Worm (Caenorhabditis elegans) whole organism, late embryonic: ENCODE results near the gene usp-50.
"Not testable (repeated sequence)": the region's sequence is repeated elsewhere in the genome, so short reads cannot be mapped to it uniquely, and the experiment has no call there.

Experiments used
- C38D4.7 ChIP-seq: fragments of 200-800 bp; sonication (Bioruptor generic); optimal IDR thresholded peaks from 2 replicates; lab custom pipeline; 2018; ENCODE audit warnings: mild to moderate bottlenecking, missing genetic modification characterization, moderate library complexity, missing compliant biosample characterization
- K09A11.1 ChIP-seq: sonication (generic microtip); optimal IDR thresholded peaks from 2 replicates; lab custom pipeline; 2017; ENCODE audit warnings: antibody characterized with exemption, mild to moderate bottlenecking, missing genetic modification characterization, missing compliant biosample characterization; ENCODE audit not compliant: insufficient read depth
- T23F11.4 ChIP-seq: fragments of 200-800 bp; sonication (Bioruptor generic); optimal IDR thresholded peaks from 2 replicates; lab custom pipeline; 2018; ENCODE audit warnings: mild to moderate bottlenecking, missing genetic modification characterization, missing compliant biosample characterization
- ahr-1 ChIP-seq: sonication (generic microtip); optimal IDR thresholded peaks from 2 replicates; lab custom pipeline; 2016; ENCODE audit warnings: missing genetic modification characterization, missing compliant biosample characterization
- ceh-19 ChIP-seq: fragments of 200-800 bp; sonication (Bioruptor generic); optimal IDR thresholded peaks from 2 replicates; lab custom pipeline; 2018; ENCODE audit warnings: mild to moderate bottlenecking, missing genetic modification characterization, missing compliant biosample characterization
- ceh-2 ChIP-seq: sonication (generic microtip); optimal IDR thresholded peaks from 2 replicates; lab custom pipeline; 2016; ENCODE audit warnings: missing genotype, missing genetic modification characterization, missing compliant biosample characterization
- ceh-30 ChIP-seq: fragments of 150-350 bp; optimal IDR thresholded peaks from 2 replicates; lab custom pipeline; 2014; ENCODE audit warnings: missing biosample characterization, missing genetic modification characterization
- ceh-45 ChIP-seq: fragments of 200-800 bp; sonication (Bioruptor generic); IDR thresholded peaks from 2 replicates; pipeline ENCODE4 v1.3.6; 2022; ENCODE audit warnings: missing genetic modification reagents, missing genetic modification characterization, missing compliant biosample characterization
- ceh-48 ChIP-seq: sonication (generic microtip); optimal IDR thresholded peaks from 2 replicates; lab custom pipeline; 2016; ENCODE audit warnings: missing genetic modification characterization, inconsistent platforms, missing compliant biosample characterization
- ceh-6 ChIP-seq: fragments of 200-800 bp; sonication (Bioruptor generic); optimal IDR thresholded peaks from 2 replicates; lab custom pipeline; 2018; ENCODE audit warnings: mild to moderate bottlenecking, missing genetic modification characterization, missing compliant biosample characterization
- che-1 ChIP-seq: sonication (generic microtip); optimal IDR thresholded peaks from 2 replicates; lab custom pipeline; 2016; ENCODE audit warnings: mild to moderate bottlenecking, missing genetic modification characterization, missing compliant biosample characterization
- elt-2 ChIP-seq: sonication (generic microtip); optimal IDR thresholded peaks from 2 replicates; lab custom pipeline; 2016; ENCODE audit warnings: missing genetic modification reagents, missing genetic modification characterization, missing compliant biosample characterization
- elt-4 ChIP-seq: sonication (generic microtip); optimal IDR thresholded peaks from 2 replicates; lab custom pipeline; 2016; ENCODE audit warnings: missing genetic modification characterization, missing compliant biosample characterization
- ets-4 ChIP-seq: sonication (generic microtip); optimal IDR thresholded peaks from 2 replicates; lab custom pipeline; 2016; ENCODE audit warnings: missing genetic modification characterization, missing compliant biosample characterization
- fax-1 ChIP-seq: sonication (generic microtip); optimal IDR thresholded peaks from 2 replicates; lab custom pipeline; 2016; ENCODE audit warnings: missing genotype, missing genetic modification characterization, missing compliant biosample characterization
- hlh-15 ChIP-seq: sonication (generic microtip); optimal IDR thresholded peaks from 2 replicates; lab custom pipeline; 2016; ENCODE audit warnings: missing genetic modification characterization, missing compliant biosample characterization
- hlh-30 ChIP-seq: sonication (generic microtip); optimal IDR thresholded peaks from 2 replicates; lab custom pipeline; 2017; ENCODE audit warnings: antibody characterized with exemption, missing genetic modification characterization, missing compliant biosample characterization; ENCODE audit not compliant: insufficient read depth
- mec-3 ChIP-seq: sonication (generic microtip); optimal IDR thresholded peaks from 2 replicates; lab custom pipeline; 2016; ENCODE audit warnings: borderline replicate concordance, missing genetic modification characterization, missing compliant biosample characterization
- nfya-1 ChIP-seq: sonication (generic microtip); optimal IDR thresholded peaks from 2 replicates; lab custom pipeline; 2017; ENCODE audit warnings: missing genetic modification characterization, mild to moderate bottlenecking, missing compliant biosample characterization, antibody characterized with exemption, moderate library complexity
- nhr-11 ChIP-seq: fragments of 150-350 bp; optimal IDR thresholded peaks from 2 replicates; lab custom pipeline; 2014; ENCODE audit warnings: missing biosample characterization, missing genetic modification characterization
- npax-4 ChIP-seq: sonication (generic microtip); optimal IDR thresholded peaks from 2 replicates; lab custom pipeline; 2016; ENCODE audit warnings: missing genetic modification characterization, missing compliant biosample characterization
- odd-2 ChIP-seq: sonication (generic microtip); optimal IDR thresholded peaks from 2 replicates; lab custom pipeline; 2017; ENCODE audit warnings: antibody characterized with exemption, mild to moderate bottlenecking, missing genetic modification characterization, missing compliant biosample characterization
- pax-1 ChIP-seq: fragments of 150-350 bp; optimal IDR thresholded peaks from 2 replicates; lab custom pipeline; 2014; ENCODE audit warnings: missing biosample characterization, missing genetic modification characterization
- pha-2 ChIP-seq: sonication (generic microtip); optimal IDR thresholded peaks from 2 replicates; lab custom pipeline; 2017; ENCODE audit warnings: mild to moderate bottlenecking, missing genetic modification characterization, missing compliant biosample characterization
- sdc-2 ChIP-seq: sonication (generic microtip); optimal IDR thresholded peaks from 2 replicates; lab custom pipeline; 2016; ENCODE audit warnings: missing genotype, missing genetic modification characterization, missing compliant biosample characterization
- sox-4 ChIP-seq: sonication (generic microtip); optimal IDR thresholded peaks from 2 replicates; lab custom pipeline; 2017; ENCODE audit warnings: mild to moderate bottlenecking, missing genetic modification characterization, inconsistent platforms, missing compliant biosample characterization
- syd-9 ChIP-seq: sonication (generic microtip); optimal IDR thresholded peaks from 2 replicates; lab custom pipeline; 2016; ENCODE audit warnings: mild to moderate bottlenecking, missing genetic modification characterization, moderate library complexity, missing compliant biosample characterization
- tbx-7 ChIP-seq: sonication (generic microtip); optimal IDR thresholded peaks from 2 replicates; lab custom pipeline; 2016; ENCODE audit warnings: missing genotype, missing genetic modification characterization, missing compliant biosample characterization
- ttx-3 ChIP-seq: sonication (generic microtip); optimal IDR thresholded peaks from 2 replicates; lab custom pipeline; 2016; ENCODE audit warnings: missing genetic modification reagents, missing genetic modification characterization, missing compliant biosample characterization
- unc-3 ChIP-seq, 2 experiments: fragments of 200-800 bp in 1 of 2; sonication (Bioruptor generic) in 1 of 2; sonication (generic microtip) in 1 of 2; conservative IDR thresholded peaks in 1 of 2; optimal IDR thresholded peaks in 1 of 2; 2 replicates each; pipeline versions ENCODE4 v1.3.6 to Lab custom; 2016 to 2022; ENCODE audit warnings: missing compliant biosample characterization in 2 of 2, missing genetic modification characterization in 2 of 2, missing genetic modification reagents in 1 of 2
- unc-42 ChIP-seq: sonication (generic microtip); optimal IDR thresholded peaks from 2 replicates; lab custom pipeline; 2016; ENCODE audit warnings: missing genotype, missing genetic modification characterization, missing compliant biosample characterization
- unc-55 ChIP-seq: sonication (generic microtip); optimal IDR thresholded peaks from 2 replicates; lab custom pipeline; 2017; ENCODE audit warnings: missing biosample characterization, missing genetic modification reagents, missing genetic modification characterization
- unc-86 ChIP-seq: sonication (generic microtip); optimal IDR thresholded peaks from 2 replicates; lab custom pipeline; 2016; ENCODE audit warnings: missing genetic modification characterization, missing compliant biosample characterization
- zip-5 ChIP-seq: sonication (generic microtip); optimal IDR thresholded peaks from 2 replicates; lab custom pipeline; 2016; ENCODE audit warnings: missing genetic modification characterization, missing compliant biosample characterization

The usp-50 gene

ce11 chrV:17924095-17925000, at the start of gene usp-50:
usp-50 (plus strand) TSS chrV:17924916.
- TF ChIP-seq nhr-11 (tag; lab: Kevin White, UChicago); ceh-45 (GFP tag; lab: Robert Waterston, UW); ets-4 (tag; lab: Kevin White, UChicago): not testable (repeated sequence)
- TF ChIP-seq, all 69 proteins: peak for 0; not testable (repeated sequence) for 69

- peak; percentile 56 for TF ChIP-seq elt-2 (tag; lab: Kevin White, UChicago)
- no peak for TF ChIP-seq zip-5 (tag; lab: Kevin White, UChicago)
- no peak for TF ChIP-seq mec-3
- no peak for TF ChIP-seq ceh-2 (tag; lab: Kevin White, UChicago)
- no peak for TF ChIP-seq nfya-1
- TF ChIP-seq, all 69 proteins: peak for 1
Observed at ce11 chrV:17888939-17889338, 35.8 kb upstream of the usp-50 start, which contains the start of gene C06H5.6. C06H5.6 (minus strand) TSS chrV:17888984.

- TF ChIP-seq syd-9 (no peak), tbx-7 (tag; lab: Kevin White, UChicago) (no peak), ahr-1 (tag; lab: Kevin White, UChicago) (no peak), zip-5 (tag; lab: Kevin White, UChicago) (no peak), elt-4 (tag; lab: Kevin White, UChicago) (no peak), hlh-30 (tag; lab: Kevin White, UChicago) (no peak), ceh-6 (GFP tag; lab: Kevin White, UChicago) (no peak), pha-2 (tag; lab: Kevin White, UChicago) (no peak), sox-4 (no peak), ceh-48 (tag; lab: Kevin White, UChicago) (no peak), pax-1 (tag; lab: Kevin White, UChicago) (no peak), T23F11.4 (GFP tag; lab: Kevin White, UChicago) (no peak), ceh-19 (no peak), hlh-15 (tag; lab: Kevin White, UChicago) (no peak)
- TF ChIP-seq, all 69 proteins: peak for 0
Observed at ce11 chrV:17891317-17891716, 33.4 kb upstream of the usp-50 start.

- TF ChIP-seq ceh-30; unc-86 (tag; lab: Kevin White, UChicago); nfya-1: not testable (repeated sequence)
Observed at ce11 chrV:17893959-17894358, 30.8 kb upstream of the usp-50 start, which contains the start of gene C06H5.11. C06H5.11 (minus strand) TSS chrV:17894059.

ce11 chrV:17894485-17894884, 30.2 kb upstream of the usp-50 start, which contains the start of gene C06H5.12:
C06H5.12 (plus strand) TSS chrV:17894785.
- not testable (repeated sequence) for TF ChIP-seq ahr-1 (tag; lab: Kevin White, UChicago); unc-42; npax-4 (tag; lab: Kevin White, UChicago)

ce11 chrV:17896736-17897353, 27.9 kb upstream of the usp-50 start, which contains the start of gene fbxa-156:
fbxa-156 (minus strand) TSS chrV:17896786.
- no peak for TF ChIP-seq unc-55 (GFP tag; lab: Kevin White, UChicago)
- no peak for TF ChIP-seq C38D4.7 (GFP tag; lab: Kevin White, UChicago)
- no peak for TF ChIP-seq che-1
- TF ChIP-seq elt-4 (tag; lab: Kevin White, UChicago), result no peak
- no peak for TF ChIP-seq nfya-1
- no peak for TF ChIP-seq pax-1 (tag; lab: Kevin White, UChicago)
- TF ChIP-seq nhr-11 (tag; lab: Kevin White, UChicago), result no peak
- no peak for TF ChIP-seq unc-3 (GFP tag; conservative IDR thresholded peaks at IDR 0.05; lab: Robert Waterston, UW)
- TF ChIP-seq unc-3 (tag; optimal IDR thresholded peaks at IDR 0.05; lab: Kevin White, UChicago), result no peak
- TF ChIP-seq K09A11.1, result no peak
- TF ChIP-seq fax-1 (tag; lab: Kevin White, UChicago), result no peak
- no peak for TF ChIP-seq unc-86 (tag; lab: Kevin White, UChicago)
- no peak for TF ChIP-seq odd-2 (tag; lab: Kevin White, UChicago)
- TF ChIP-seq sdc-2 (tag; lab: Kevin White, UChicago), result no peak
- no peak for TF ChIP-seq ttx-3 (tag; lab: Kevin White, UChicago)
- no peak for TF ChIP-seq pha-2 (tag; lab: Kevin White, UChicago)
- TF ChIP-seq ceh-2 (tag; lab: Kevin White, UChicago), result no peak
